Worm (Caenorhabditis elegans) whole organism, midembryonic: ENCODE measurements around the gene Y39E4A.1.

Experiments used
- cog-1 ChIP-seq: sonication (generic microtip); optimal IDR thresholded peaks from 2 replicates; lab custom pipeline; 2016; ENCODE audit warnings: missing genetic modification characterization, missing compliant biosample characterization
- med-1 ChIP-seq: sonication (generic microtip); optimal IDR thresholded peaks from 2 replicates; lab custom pipeline; 2017; ENCODE audit warnings: missing genetic modification characterization, mild to moderate bottlenecking, missing compliant biosample characterization, antibody characterized with exemption, missing genetic modification reagents; ENCODE audit not compliant: insufficient read depth
- ref-1 ChIP-seq: fragments of 200-800 bp; sonication (Bioruptor generic); conservative IDR thresholded peaks from 2 replicates; pipeline ENCODE4 v1.3.6; 2022; ENCODE audit warnings: missing genetic modification reagents, missing genetic modification characterization, missing compliant biosample characterization
- tab-1 ChIP-seq: fragments of 200-800 bp; sonication (Bioruptor generic); IDR thresholded peaks from 2 replicates; pipeline ENCODE4 v1.3.6; 2022; ENCODE audit warnings: missing genetic modification characterization, missing compliant biosample characterization
- ztf-29 ChIP-seq: fragments of 200-800 bp; sonication (Bioruptor generic); IDR thresholded peaks from 2 replicates; pipeline ENCODE4 v1.3.6; 2022; ENCODE audit warnings: missing genetic modification reagents, missing genetic modification characterization, missing compliant biosample characterization

DNA sequence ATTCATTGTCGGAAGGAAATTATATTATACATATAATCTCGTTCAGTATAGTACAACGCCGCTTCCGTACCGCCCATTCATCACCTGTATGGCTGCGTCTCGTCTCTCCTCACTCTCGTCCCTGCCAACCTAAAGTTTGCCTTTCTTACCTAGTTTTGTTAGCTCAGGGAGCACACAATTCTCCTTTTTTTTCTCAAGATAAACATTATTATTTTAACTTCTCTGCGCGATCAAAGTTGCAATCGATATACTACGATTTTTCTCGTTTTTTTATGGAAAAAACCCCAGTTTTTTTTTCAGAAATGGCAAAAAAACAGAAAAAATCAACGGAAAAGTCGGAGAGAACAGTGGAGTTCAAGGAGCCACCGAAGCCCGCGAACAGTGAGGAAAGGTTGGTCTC lies 16.8 kb upstream of the Y39E4A.1 start, which contains the start of gene epg-3:
- TF ChIP-seq tab-1 (GFP tag; lab: Robert Waterston, UW) (no peak), ztf-29 (GFP tag; lab: Robert Waterston, UW) (no peak), med-1 (GFP tag; lab: Kevin White, UChicago) (no peak), ref-1 (GFP tag; lab: Robert Waterston, UW) (no peak), cog-1 (tag; lab: Kevin White, UChicago) (no peak)
